Worm (Caenorhabditis elegans) whole organism, L3 larva: ENCODE results near the gene fip-1.

ENCODE experiments used
- ama-1 ChIP-seq: fragments of 150-350 bp; optimal IDR thresholded peaks from 2 replicates; lab custom pipeline; 2018
- ceh-16 ChIP-seq: sonication (generic microtip); optimal IDR thresholded peaks from 2 replicates; lab custom pipeline; 2017; ENCODE audit warnings: missing biosample characterization, missing genetic modification characterization
- ceh-82 ChIP-seq: fragments of 150-350 bp; optimal IDR thresholded peaks from 2 replicates; lab custom pipeline; 2014; ENCODE audit warnings: missing biosample characterization, missing genetic modification characterization
- elt-2 ChIP-seq: sonication (generic microtip); optimal IDR thresholded peaks from 2 replicates; lab custom pipeline; 2016; ENCODE audit warnings: missing genetic modification reagents, mild to moderate bottlenecking, missing genetic modification characterization, missing compliant biosample characterization
- eor-1 ChIP-seq, 2 experiments: fragments of 150-350 bp; optimal IDR thresholded peaks; 2 replicates each; lab custom pipeline; 2014 to 2018; ENCODE audit warnings: missing biosample characterization in 2 of 2, missing genetic modification characterization in 2 of 2
- nhr-237 ChIP-seq: fragments of 150-350 bp; optimal IDR thresholded peaks from 2 replicates; lab custom pipeline; 2014; ENCODE audit warnings: missing biosample characterization, missing genetic modification characterization
- snpc-4 ChIP-seq: fragments of 150-350 bp; optimal IDR thresholded peaks from 2 replicates; lab custom pipeline; 2014; ENCODE audit warnings: missing biosample characterization, missing genetic modification characterization
- unc-62 ChIP-seq: fragments of 150-350 bp; sonication (generic microtip); optimal IDR thresholded peaks from 4 replicates; lab custom pipeline; 2014; ENCODE audit warnings: missing biosample characterization, missing genetic modification reagents, missing genetic modification characterization
- zag-1 ChIP-seq: fragments of 150-350 bp; optimal IDR thresholded peaks from 2 replicates; lab custom pipeline; 2014; ENCODE audit warnings: missing biosample characterization, missing genetic modification characterization

DNA sequence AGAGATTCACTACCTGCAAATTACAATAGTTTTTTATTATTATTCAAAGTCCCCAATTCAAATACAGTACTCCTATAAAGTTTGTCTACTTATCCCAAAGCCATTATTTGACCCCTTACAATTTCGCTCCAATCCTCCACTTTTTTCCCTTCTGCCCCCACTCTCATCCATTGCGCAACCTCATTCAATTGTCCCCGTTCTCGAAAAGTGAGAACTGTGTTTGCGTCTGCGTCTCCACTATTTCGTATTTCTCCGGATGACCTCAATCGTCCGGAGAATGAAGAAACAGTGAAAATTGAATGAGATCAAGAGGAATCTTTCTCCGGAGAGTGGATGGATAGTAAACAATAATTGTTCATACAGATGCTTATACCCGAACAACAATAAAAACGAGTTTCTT is 42.9 kb upstream of the fip-1 start:
- no peak for TF ChIP-seq zag-1 (tag; lab: Kevin White, UChicago)
- TF ChIP-seq ceh-16 (tag; lab: Kevin White, UChicago): no peak
- TF ChIP-seq ama-1 (lab: Kevin White, UChicago): no peak
- TF ChIP-seq snpc-4 (tag; lab: Kevin White, UChicago): no peak
- no peak for TF ChIP-seq nhr-237 (tag; lab: Kevin White, UChicago)
- TF ChIP-seq ceh-82 (tag; lab: Kevin White, UChicago): no peak
- TF ChIP-seq eor-1 (tag; optimal IDR thresholded peaks at IDR 0.05; lab: Kevin White, UChicago): no peak
- no peak for TF ChIP-seq unc-62 (GFP tag; lab: Kevin White, UChicago)
- TF ChIP-seq elt-2 (tag; lab: Kevin White, UChicago): no peak
